Fruit fly (Drosophila melanogaster) whole organism, adult: ENCODE measurements around the gene CG15201.
A peak's percentile ranks its signal among the peaks of the same experiment; 100 is the strongest.

Source experiments
- CG11617 ChIP-seq: fragments of 200-800 bp; sonication (Bioruptor generic); optimal IDR thresholded peaks from 2 replicates; lab custom pipeline; 2017; ENCODE audit warnings: mild to moderate bottlenecking, missing biosample characterization, missing genetic modification reagents, missing genetic modification characterization
- CG12768 ChIP-seq: fragments of 200-800 bp; sonication (Bioruptor generic); optimal IDR thresholded peaks from 2 replicates; lab custom pipeline; 2017; ENCODE audit warnings: missing biosample characterization, missing genetic modification characterization, mild to moderate bottlenecking, moderate library complexity, missing genetic modification reagents
- CG14711 ChIP-seq: fragments of 200-800 bp; sonication (Bioruptor generic); optimal IDR thresholded peaks from 2 replicates; lab custom pipeline; 2018; ENCODE audit warnings: missing biosample characterization, mild to moderate bottlenecking, missing genetic modification characterization, moderate library complexity
- CG1620 ChIP-seq: fragments of 200-800 bp; sonication (Bioruptor generic); optimal IDR thresholded peaks from 2 replicates; lab custom pipeline; 2016; ENCODE audit warnings: missing biosample characterization, missing genetic modification characterization
- CG33017 ChIP-seq: fragments of 200-800 bp; sonication (Bioruptor generic); optimal IDR thresholded peaks from 2 replicates; lab custom pipeline; 2018; ENCODE audit warnings: missing biosample characterization, mild to moderate bottlenecking, missing genetic modification characterization, moderate library complexity
- CG5204 ChIP-seq: fragments of 200-800 bp; sonication (Bioruptor generic); optimal IDR thresholded peaks from 2 replicates; lab custom pipeline; 2016; ENCODE audit warnings: missing biosample characterization, missing genetic modification characterization
- CG7045 ChIP-seq: fragments of 200-800 bp; sonication (Bioruptor generic); optimal IDR thresholded peaks from 2 replicates; lab custom pipeline; 2017; ENCODE audit warnings: missing biosample characterization, mild to moderate bottlenecking, missing genetic modification characterization
- CG7101 ChIP-seq: fragments of 200-800 bp; sonication (Bioruptor generic); optimal IDR thresholded peaks from 2 replicates; lab custom pipeline; 2018; ENCODE audit warnings: missing biosample characterization, mild to moderate bottlenecking, missing genetic modification characterization, moderate library complexity
- Clk ChIP-seq: fragments of 200-800 bp; sonication (Bioruptor generic); optimal IDR thresholded peaks from 2 replicates; lab custom pipeline; 2017; ENCODE audit warnings: missing biosample characterization, missing genetic modification characterization
- Crg-1 ChIP-seq: fragments of 200-800 bp; sonication (Bioruptor generic); optimal IDR thresholded peaks from 2 replicates; lab custom pipeline; 2016; ENCODE audit warnings: missing biosample characterization, missing genetic modification characterization
- Hr96 ChIP-seq: fragments of 200-800 bp; sonication (Bioruptor generic); optimal IDR thresholded peaks from 2 replicates; lab custom pipeline; 2016; ENCODE audit warnings: missing biosample characterization, missing genetic modification characterization
- Mnt ChIP-seq: fragments of 200-800 bp; sonication (Bioruptor generic); optimal IDR thresholded peaks from 2 replicates; lab custom pipeline; 2016; ENCODE audit warnings: missing biosample characterization, mild to moderate bottlenecking, missing genetic modification characterization
- bab1 ChIP-seq: fragments of 200-800 bp; sonication (Bioruptor generic); optimal IDR thresholded peaks from 3 replicates; lab custom pipeline; 2019; ENCODE audit warnings: missing biosample characterization, mild to moderate bottlenecking, missing genetic modification characterization, moderate library complexity
- cic ChIP-seq: fragments of 200-800 bp; sonication (Bioruptor generic); optimal IDR thresholded peaks from 2 replicates; lab custom pipeline; 2017; ENCODE audit warnings: missing biosample characterization, mild to moderate bottlenecking, missing genetic modification characterization, moderate library complexity
- cnc ChIP-seq, 2 experiments: fragments of >200 bp; optimal IDR thresholded peaks; 2 replicates each; lab custom pipeline; 2017
- kay ChIP-seq: fragments of 200-800 bp; sonication (Bioruptor generic); peaks from one replicate; lab custom pipeline; 2016; ENCODE audit warnings: missing biosample characterization, missing genetic modification characterization, borderline replicate concordance
- ovo ChIP-seq: fragments of 200-800 bp; sonication (Bioruptor generic); optimal IDR thresholded peaks from 2 replicates; lab custom pipeline; 2016; ENCODE audit warnings: missing biosample characterization, missing genetic modification characterization
- pad ChIP-seq: fragments of 200-800 bp; sonication (Bioruptor generic); optimal IDR thresholded peaks from 3 replicates; lab custom pipeline; 2017; ENCODE audit warnings: missing biosample characterization, missing genetic modification characterization, mild to moderate bottlenecking, moderate library complexity, missing genetic modification reagents
- tj ChIP-seq: fragments of 200-800 bp; sonication (Bioruptor generic); optimal IDR thresholded peaks from 3 replicates; lab custom pipeline; 2017; ENCODE audit warnings: missing biosample characterization, mild to moderate bottlenecking, missing genetic modification characterization, moderate library complexity
- toe ChIP-seq: fragments of 200-800 bp; sonication (Bioruptor generic); optimal IDR thresholded peaks from 2 replicates; lab custom pipeline; 2016; ENCODE audit warnings: missing biosample characterization, missing genetic modification characterization

CG15201 gene

DNA sequence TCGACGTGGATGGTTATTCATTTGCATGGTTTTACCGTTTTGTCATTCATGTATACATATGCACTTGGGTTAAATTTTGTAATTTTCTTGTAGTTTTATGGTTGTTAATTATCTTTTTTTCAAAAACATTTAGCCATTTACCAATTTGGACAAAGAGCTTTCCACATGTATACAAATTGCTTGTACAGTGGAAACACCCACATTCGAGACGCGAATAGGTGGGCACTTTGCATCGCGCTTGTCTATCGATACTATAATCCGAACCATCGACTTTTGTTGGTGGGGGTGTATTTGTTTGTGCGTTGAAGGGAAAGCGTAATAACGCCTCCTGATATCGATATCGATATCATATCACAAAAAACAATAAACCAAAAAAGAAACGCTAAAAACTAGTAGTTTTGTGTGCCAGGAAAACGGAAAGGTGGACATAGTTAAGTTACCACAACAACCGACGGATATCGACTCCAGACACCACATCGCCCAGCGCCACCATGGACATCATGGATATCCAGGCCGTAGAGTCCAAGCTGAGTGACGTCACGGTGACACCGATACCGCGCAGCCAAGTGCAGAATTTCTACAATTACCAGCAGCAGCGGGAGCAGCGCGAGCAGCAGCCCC lies 6.2 kb upstream of the CG15201 start, which contains the start of gene CDK2AP1:
TSS of gene CDK2AP1 (plus strand) at position 294 of the 621 bp plus-strand sequence.
- TF ChIP-seq ovo (GFP tag; lab: Kevin White, UChicago) (no peak), CG12768 (GFP tag; lab: Kevin White, UChicago) (no peak), cic (GFP tag; lab: Kevin White, UChicago) (no peak), bab1 (GFP tag; lab: Kevin White, UChicago) (peak; percentile 49), Crg-1 (GFP tag; lab: Kevin White, UChicago) (no peak), cnc (optimal IDR thresholded peaks at IDR 0.05; lab: Kevin White, UChicago) (no peak), CG7045 (no peak), CG11617 (no peak), CG33017 (no peak), CG1620 (no peak), tj (GFP tag; lab: Kevin White, UChicago) (no peak), Clk (GFP tag; lab: Kevin White, UChicago) (no peak), kay (GFP tag; lab: Kevin White, UChicago) (no peak), Hr96 (GFP tag; lab: Kevin White, UChicago) (no peak), CG14711 (no peak), pad (GFP tag; lab: Kevin White, UChicago) (no peak), toe (peak; percentile 32), CG7101 (tag; lab: Kevin White, UChicago) (no peak), Mnt (GFP tag; lab: Kevin White, UChicago) (peak; percentile 51), CG5204 (GFP tag; lab: Kevin White, UChicago) (no peak)

DNA sequence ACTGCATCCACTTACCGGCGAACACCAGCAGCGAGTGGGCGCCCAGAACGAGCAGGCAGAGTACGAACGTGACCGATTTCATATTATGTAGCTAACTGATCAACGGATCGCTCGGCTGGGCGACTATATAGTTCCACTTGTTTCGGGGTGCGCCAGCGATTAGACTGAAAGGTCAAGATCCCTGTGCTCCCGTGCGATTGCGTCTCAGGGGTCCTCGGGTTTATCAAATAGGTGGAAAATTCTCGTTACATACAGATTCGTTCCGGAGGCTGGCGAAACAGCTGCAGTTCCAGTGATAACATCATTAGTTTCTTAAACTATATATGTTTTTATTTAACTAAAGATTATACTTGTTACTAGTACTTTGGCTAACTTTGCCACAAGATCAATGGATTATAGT lies 3.8 kb upstream of the CG15201 start, which contains the start of gene ssp7:
TSS of gene ssp7 (minus strand) at position 101 of the 400 bp plus-strand sequence.
- TF ChIP-seq Mnt (GFP tag; lab: Kevin White, UChicago) (no peak), CG5204 (GFP tag; lab: Kevin White, UChicago) (no peak), CG12768 (GFP tag; lab: Kevin White, UChicago) (no peak)

DNA sequence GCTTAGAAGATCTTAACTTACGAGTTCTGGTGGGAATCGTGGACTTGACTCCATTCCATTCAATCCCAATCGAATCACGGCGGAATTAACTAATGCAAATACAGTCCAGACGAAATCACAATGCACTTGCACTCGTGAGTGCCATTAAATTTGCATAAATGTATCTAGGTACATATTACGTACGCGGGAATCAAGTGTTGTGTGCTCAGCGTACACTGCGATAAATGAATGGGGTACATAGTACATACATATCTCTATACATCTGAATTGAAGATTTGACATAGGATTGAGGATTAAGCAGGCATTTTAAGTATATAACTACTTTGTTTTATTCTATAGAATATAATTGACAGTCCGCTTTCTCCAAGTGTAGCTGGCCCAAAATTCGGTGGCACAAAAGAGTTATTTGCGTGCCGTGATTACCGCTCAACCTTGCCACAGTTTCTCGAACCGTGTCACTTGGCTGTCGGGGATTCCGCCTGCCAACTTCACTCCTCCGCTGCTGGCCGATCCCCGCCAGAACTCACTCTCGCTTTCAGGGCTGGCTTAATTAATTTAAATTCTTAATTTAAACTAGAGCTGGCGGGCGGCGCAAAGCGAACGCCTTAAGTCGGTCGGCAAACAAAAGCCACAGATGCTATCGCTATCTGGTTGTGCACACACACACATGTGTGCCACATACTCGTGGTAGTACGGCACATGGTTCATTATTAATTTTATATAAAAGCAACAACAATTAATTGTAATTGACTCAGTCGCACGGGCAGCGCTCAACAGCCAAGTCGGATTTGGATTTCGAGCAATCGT lies 1.9 kb upstream of the CG15201 start, which contains the start of the genes CG15199 and CG15202:
TSS of gene CG15199 (minus strand) at position 51 of the 807 bp plus-strand sequence.
TSS of gene CG15202 (plus strand) at position 757 of the 807 bp plus-strand sequence.
- no peak for TF ChIP-seq Clk (GFP tag; lab: Kevin White, UChicago)
- TF ChIP-seq pad (GFP tag; lab: Kevin White, UChicago), result no peak
- no peak for TF ChIP-seq tj (GFP tag; lab: Kevin White, UChicago)
- peak; percentile 11 for TF ChIP-seq Mnt (GFP tag; lab: Kevin White, UChicago)
- no peak for TF ChIP-seq cic (GFP tag; lab: Kevin White, UChicago)
- TF ChIP-seq Hr96 (GFP tag; lab: Kevin White, UChicago), result peak; percentile 44
- no peak for TF ChIP-seq cnc (optimal IDR thresholded peaks at IDR 0.05; lab: Kevin White, UChicago)
- peak; percentile 19 for TF ChIP-seq CG5204 (GFP tag; lab: Kevin White, UChicago)
- no peak for TF ChIP-seq bab1 (GFP tag; lab: Kevin White, UChicago)
- no peak for TF ChIP-seq kay (GFP tag; lab: Kevin White, UChicago)
- no peak for TF ChIP-seq CG1620
- TF ChIP-seq CG11617, result no peak

DNA sequence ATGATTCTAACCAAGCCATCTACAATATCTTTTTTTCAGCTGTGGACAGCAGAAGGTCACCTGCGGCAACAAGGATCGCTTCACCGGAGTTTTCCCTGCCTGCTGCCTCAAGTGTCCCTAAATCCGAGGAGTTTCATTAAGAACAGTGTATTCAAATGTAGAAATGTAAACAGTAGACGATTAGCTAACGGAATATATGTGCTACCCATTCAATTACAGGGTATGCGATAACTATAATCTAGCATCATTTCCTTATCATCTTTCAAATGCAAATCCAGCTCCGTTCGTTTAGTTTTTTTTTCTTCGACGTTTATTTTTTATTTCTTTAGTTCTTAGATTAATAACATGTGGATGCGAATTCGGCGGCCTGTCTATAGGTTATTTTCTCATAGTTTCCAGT lies 655 bp downstream of the CG15201 start:
- TF ChIP-seq tj (GFP tag; lab: Kevin White, UChicago) (no peak), CG5204 (GFP tag; lab: Kevin White, UChicago) (no peak), CG11617 (no peak), toe (no peak), kay (GFP tag; lab: Kevin White, UChicago) (no peak), CG7101 (tag; lab: Kevin White, UChicago) (no peak), Crg-1 (GFP tag; lab: Kevin White, UChicago) (no peak), CG12768 (GFP tag; lab: Kevin White, UChicago) (no peak), CG14711 (no peak), CG33017 (no peak), Clk (GFP tag; lab: Kevin White, UChicago) (no peak), cic (GFP tag; lab: Kevin White, UChicago) (no peak), pad (GFP tag; lab: Kevin White, UChicago) (no peak), Hr96 (GFP tag; lab: Kevin White, UChicago) (no peak), cnc (optimal IDR thresholded peaks at IDR 0.05; lab: Kevin White, UChicago) (no peak), Mnt (GFP tag; lab: Kevin White, UChicago) (no peak), CG1620 (no peak), bab1 (GFP tag; lab: Kevin White, UChicago) (no peak), CG7045 (no peak)

DNA sequence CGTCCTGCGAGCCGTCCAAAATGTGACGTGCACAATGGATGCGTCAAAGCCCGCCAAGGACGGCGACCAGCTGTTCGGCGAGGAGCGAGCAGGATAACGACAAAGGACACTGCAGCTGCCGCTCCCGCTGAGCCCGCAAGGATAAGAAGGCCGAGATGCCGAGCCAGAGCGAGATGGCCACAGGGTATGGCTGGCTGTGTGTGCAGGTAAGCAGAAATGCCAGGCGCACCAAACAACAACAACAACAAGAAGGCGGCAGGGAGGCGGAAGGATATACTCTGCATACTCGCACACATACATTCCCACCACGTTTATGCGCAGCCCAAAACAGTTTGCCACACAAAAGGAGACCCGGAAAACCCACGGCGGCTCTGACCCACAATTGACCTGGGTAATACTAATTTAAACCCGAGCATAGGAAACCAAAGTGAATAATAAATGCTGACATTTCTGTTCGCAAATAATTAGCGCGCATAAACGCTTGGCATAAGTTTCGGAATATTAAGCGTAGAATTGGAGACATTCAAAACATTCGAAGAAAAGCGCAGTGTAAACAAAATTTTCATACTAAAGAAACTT lies 2.8 kb downstream of the CG15201 start:
- TF ChIP-seq CG5204 (GFP tag; lab: Kevin White, UChicago) (peak; percentile 24), bab1 (GFP tag; lab: Kevin White, UChicago) (peak; percentile 38), CG11617 (peak; percentile 19), tj (GFP tag; lab: Kevin White, UChicago) (peak; percentile 70), cic (GFP tag; lab: Kevin White, UChicago) (no peak), pad (GFP tag; lab: Kevin White, UChicago) (peak; percentile 5), Hr96 (GFP tag; lab: Kevin White, UChicago) (no peak), kay (GFP tag; lab: Kevin White, UChicago) (no peak), CG7045 (peak; percentile 57), Clk (GFP tag; lab: Kevin White, UChicago) (no peak), CG12768 (GFP tag; lab: Kevin White, UChicago) (peak; percentile 53), CG1620 (no peak), CG33017 (peak; percentile 63), CG7101 (tag; lab: Kevin White, UChicago) (peak; percentile 62), CG14711 (peak; percentile 59), toe (no peak), cnc (optimal IDR thresholded peaks at IDR 0.05; lab: Kevin White, UChicago) (no peak)
